Fruit fly (Drosophila melanogaster): ENCODE measurements around the gene CG31091.

CG31091 gene

DNA sequence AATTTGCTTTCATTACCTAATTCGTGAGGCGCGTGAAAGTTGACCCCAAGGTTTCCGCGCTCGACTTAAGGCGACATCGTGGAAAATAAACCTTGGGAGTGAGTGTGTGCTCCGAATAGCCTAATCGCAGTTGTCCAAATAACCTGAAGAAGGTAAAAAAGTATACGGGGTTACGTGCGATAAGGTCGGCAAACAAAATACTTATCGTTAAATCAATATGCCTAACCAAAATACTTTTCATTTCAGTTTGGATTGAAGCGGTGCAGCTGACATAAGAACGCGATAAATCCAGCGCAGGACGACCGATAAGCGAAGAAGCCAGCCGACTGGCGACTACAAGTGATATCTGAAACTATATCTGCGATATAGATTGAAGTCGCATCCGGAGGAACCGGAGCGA, 14.6 kb upstream of the CG31091 start (continued):
- TF ChIP-seq CG18599 (GFP tag; optimal IDR thresholded peaks at IDR 0.05) (no peak), bcd (GFP tag; optimal IDR thresholded peaks at IDR 0.05) (no peak), h (optimal IDR thresholded peaks at IDR 0.05) (no peak), grn (GFP tag; optimal IDR thresholded peaks at IDR 0.05) (peak; percentile 86), CG2202 (tag; optimal IDR thresholded peaks at IDR 0.05) (peak; percentile 73), CG12071 (GFP tag; optimal IDR thresholded peaks at IDR 0.05) (peak; percentile 24), ems (GFP tag; optimal IDR thresholded peaks at IDR 0.05) (peak; percentile 12), CG10366 (GFP tag; IDR thresholded peaks at IDR 0.05) (no peak), pzg (GFP tag; optimal IDR thresholded peaks at IDR 0.05) (no peak), ttk (GFP tag; IDR thresholded peaks at IDR 0.05) (no peak), jing (GFP tag; optimal IDR thresholded peaks at IDR 0.05) (no peak), sim (GFP tag; IDR thresholded peaks at IDR 0.05) (0 out of 2 replicates have a peak, but pooled peaks have one; percentile 7), tio (GFP tag; optimal IDR thresholded peaks at IDR 0.05) (no peak), CrebB (tag; optimal IDR thresholded peaks at IDR 0.05) (peak; percentile 65), odd (GFP tag; optimal IDR thresholded peaks at IDR 0.05) (peak; percentile 59), hth (optimal IDR thresholded peaks at IDR 0.05) (no peak), Vsx1 (GFP tag; optimal IDR thresholded peaks at IDR 0.05) (peak; percentile 56), sug (tag; optimal IDR thresholded peaks at IDR 0.05) (peak; percentile 10), sisA (GFP tag; IDR thresholded peaks at IDR 0.05) (no peak), Six4 (GFP tag; optimal IDR thresholded peaks at IDR 0.05) (no peak), disco-r (GFP tag; optimal IDR thresholded peaks at IDR 0.05) (no peak), CG8388 (GFP tag; optimal IDR thresholded peaks at IDR 0.05) (no peak), Myb (GFP tag; optimal IDR thresholded peaks at IDR 0.05) (no peak), Eip74EF (GFP tag; optimal IDR thresholded peaks at IDR 0.05) (no peak), CG31365 (tag; optimal IDR thresholded peaks at IDR 0.05) (peak; percentile 6), luna (GFP tag; optimal IDR thresholded peaks at IDR 0.05) (no peak), NC2α (GFP tag; optimal IDR thresholded peaks at IDR 0.05) (no peak), dan (GFP tag; IDR thresholded peaks at IDR 0.05) (no peak), CG17829 (tag; optimal IDR thresholded peaks at IDR 0.05) (peak; percentile 9), Rfx (GFP tag; IDR thresholded peaks at IDR 0.05) (no peak), CG2875 (GFP tag; optimal IDR thresholded peaks at IDR 0.05) (peak; percentile 76), nerfin-1 (tag; optimal IDR thresholded peaks at IDR 0.05) (peak; percentile 21), Ptx1 (GFP tag; IDR thresholded peaks at IDR 0.05) (no peak), BtbVII (GFP tag; optimal IDR thresholded peaks at IDR 0.05) (peak; percentile 1), D19A (tag; optimal IDR thresholded peaks at IDR 0.05) (no peak), fd102C (GFP tag; optimal IDR thresholded peaks at IDR 0.05) (peak; percentile 34), CG2678 (tag; optimal IDR thresholded peaks at IDR 0.05) (no peak), Pdp1 (GFP tag; optimal IDR thresholded peaks at IDR 0.05) (peak in 1 of 2 experiments; percentile 52), ab (GFP tag; optimal IDR thresholded peaks at IDR 0.05) (no peak), bab2 (GFP tag; optimal IDR thresholded peaks at IDR 0.05) (peak; percentile 21), CG13624 (GFP tag; optimal IDR thresholded peaks at IDR 0.05) (no peak), CG4730 (GFP tag; IDR thresholded peaks at IDR 0.05) (no peak), Fer1 (GFP tag; optimal IDR thresholded peaks at IDR 0.05) (peak; percentile 29), HLH3B (GFP tag; IDR thresholded peaks at IDR 0.05) (peak; percentile 38; the same call in 1 of the 2 replicates), CG11504 (tag; optimal IDR thresholded peaks at IDR 0.05) (no peak), Adf1 (GFP tag; IDR thresholded peaks at IDR 0.05) (no peak), Side (GFP tag; optimal IDR thresholded peaks at IDR 0.05) (peak; percentile 35), CG32532 (GFP tag; IDR thresholded peaks at IDR 0.05) (no peak), B-H1 (GFP tag; IDR thresholded peaks at IDR 0.05) (no peak), CG10209 (GFP tag; optimal IDR thresholded peaks at IDR 0.05) (peak; percentile 33), CG17912 (GFP tag; optimal IDR thresholded peaks at IDR 0.05) (peak; percentile 4), Doc3 (GFP tag; IDR thresholded peaks at IDR 0.05; ENCODE audit: partially characterized antibody) (no peak)
